Worm (Caenorhabditis elegans): ENCODE measurements around the gene scl-7.

ce11 chrIV:13032153-13032552 lies 38.1 kb upstream of the scl-7 start:
- no peak for TF ChIP-seq sea-1 (GFP tag; conservative IDR thresholded peaks at IDR 0.05)
- no peak for TF ChIP-seq scrt-1 (GFP tag; IDR thresholded peaks at IDR 0.05)
- TF ChIP-seq flt-1 (GFP tag; IDR thresholded peaks at IDR 0.05): no peak
- TF ChIP-seq pes-1 (GFP tag; IDR thresholded peaks at IDR 0.05): no peak
- TF ChIP-seq tbx-11 (GFP tag; IDR thresholded peaks at IDR 0.05): no peak
- TF ChIP-seq ama-1 (optimal IDR thresholded peaks at IDR 0.05): no peak
- TF ChIP-seq hmbx-1 (tag; optimal IDR thresholded peaks at IDR 0.05): no peak
- no peak for TF ChIP-seq ceh-13 (GFP tag; optimal IDR thresholded peaks at IDR 0.05)
- TF ChIP-seq ceh-36 (tag; optimal IDR thresholded peaks at IDR 0.05): no peak
- no peak for TF ChIP-seq ets-7 (tag; optimal IDR thresholded peaks at IDR 0.05)
- TF ChIP-seq hmg-4 (GFP tag; optimal IDR thresholded peaks at IDR 0.05): no peak
